Fruit fly (Drosophila melanogaster): Measurements from ENCODE around the gene emc.

emc gene

dm6 chr3L:733845-734697 is 15.1 kb upstream of the emc start (continued):
- TF ChIP-seq gem (tag; optimal IDR thresholded peaks at IDR 0.05) (peak; percentile 65), Antp (GFP tag; optimal IDR thresholded peaks at IDR 0.05) (no peak), sima (GFP tag; optimal IDR thresholded peaks at IDR 0.05) (no peak), Hsf (GFP tag; optimal IDR thresholded peaks at IDR 0.05) (no peak), CG17359 (tag; optimal IDR thresholded peaks at IDR 0.05) (peak; percentile 11), CG3847 (GFP tag; IDR thresholded peaks at IDR 0.05) (no peak), Sox100B (GFP tag; optimal IDR thresholded peaks at IDR 0.05) (peak; percentile 53), CG7372 (GFP tag; IDR thresholded peaks at IDR 0.05) (peak; percentile 36; the same call in 1 of the 2 replicates), sob (GFP tag; IDR thresholded peaks at IDR 0.05) (no peak), CG31441 (GFP tag; IDR thresholded peaks at IDR 0.05) (peak; percentile 62), Lpt (GFP tag; optimal IDR thresholded peaks at IDR 0.05) (no peak), CG13624 (GFP tag; optimal IDR thresholded peaks at IDR 0.05) (no peak), unc-4 (GFP tag; IDR thresholded peaks at IDR 0.05; ENCODE audit: partially characterized antibody) (no peak)

dm6 chr3L:735315-735714 is 13.9 kb upstream of the emc start:
- TF ChIP-seq twi (tag; optimal IDR thresholded peaks at IDR 0.05) (peak; percentile 35), CG15479 (GFP tag; optimal IDR thresholded peaks at IDR 0.05) (peak; percentile 58), gt (GFP tag; IDR thresholded peaks at IDR 0.05) (peak; percentile 34; the same call in 1 of the 2 replicates), CG13296 (GFP tag; optimal IDR thresholded peaks at IDR 0.05) (no peak), CG8478 (optimal IDR thresholded peaks at IDR 0.05) (no peak), otp (GFP tag; IDR thresholded peaks at IDR 0.05) (0 out of 3 replicates have a peak, but pooled peaks have one; percentile 15), CG3838 (GFP tag; optimal IDR thresholded peaks at IDR 0.05) (no peak), Fer3 (tag; optimal IDR thresholded peaks at IDR 0.05) (no peak), tll (GFP tag; optimal IDR thresholded peaks at IDR 0.05) (peak in 1 of 2 experiments; percentile 97), zen (tag; optimal IDR thresholded peaks at IDR 0.05) (peak; percentile 83)

- TF ChIP-seq TFAM (GFP tag; optimal IDR thresholded peaks at IDR 0.05): no peak
- no peak for TF ChIP-seq CG12659 (GFP tag; optimal IDR thresholded peaks at IDR 0.05)
- no peak for TF ChIP-seq CG14050 (GFP tag; IDR thresholded peaks at IDR 0.05)
- no peak for TF ChIP-seq HHEX (GFP tag; optimal IDR thresholded peaks at IDR 0.05)
- no peak for TF ChIP-seq CG12071 (GFP tag; optimal IDR thresholded peaks at IDR 0.05)
- TF ChIP-seq CG8290 (GFP tag; optimal IDR thresholded peaks at IDR 0.05): no peak
- TF ChIP-seq CG8290 (tag; optimal IDR thresholded peaks at IDR 0.05): peak in 1 of 2 experiments; percentile 9
- TF ChIP-seq HLH54F (GFP tag; optimal IDR thresholded peaks at IDR 0.05): no peak
- TF ChIP-seq emc (GFP tag; optimal IDR thresholded peaks at IDR 0.05): no peak
- peak; percentile 44 for TF ChIP-seq CG15601 (tag; optimal IDR thresholded peaks at IDR 0.05)
- no peak for TF ChIP-seq zfh2 (GFP tag; optimal IDR thresholded peaks at IDR 0.05)
- TF ChIP-seq Dbx (GFP tag; IDR thresholded peaks at IDR 0.05): no peak
- TF ChIP-seq croc (GFP tag; conservative IDR thresholded peaks at IDR 0.05): no peak
- no peak for TF ChIP-seq CG14965 (GFP tag; optimal IDR thresholded peaks at IDR 0.05; ENCODE audit: borderline replicate concordance)
- no peak for TF ChIP-seq tx (GFP tag; optimal IDR thresholded peaks at IDR 0.05)
- TF ChIP-seq ken (GFP tag; IDR thresholded peaks at IDR 0.05): no peak
- TF ChIP-seq Dad (GFP tag; optimal IDR thresholded peaks at IDR 0.05): no peak
- TF ChIP-seq Abd-B (GFP tag; optimal IDR thresholded peaks at IDR 0.05): no peak
- no peak for TF ChIP-seq Ets97D (GFP tag; optimal IDR thresholded peaks at IDR 0.05)
- TF ChIP-seq CG12155 (GFP tag; optimal IDR thresholded peaks at IDR 0.05): no peak
- no peak for TF ChIP-seq CG8944 (GFP tag; optimal IDR thresholded peaks at IDR 0.05)
- TF ChIP-seq CG8765 (GFP tag; IDR thresholded peaks at IDR 0.05): no peak
- peak; percentile 45 for TF ChIP-seq row (GFP tag; IDR thresholded peaks at IDR 0.05)
- TF ChIP-seq Gsc (GFP tag; IDR thresholded peaks at IDR 0.05): no peak; the same call in 1 of the 2 replicates
- no peak for TF ChIP-seq CG6175 (GFP tag; IDR thresholded peaks at IDR 0.05)
- TF ChIP-seq kay (GFP tag; optimal IDR thresholded peaks at IDR 0.05): no peak
- TF ChIP-seq btn (GFP tag; optimal IDR thresholded peaks at IDR 0.05): no peak
Observed at dm6 chr3L:735948-736347, 13.3 kb upstream of the emc start.
